Fruit fly (Drosophila melanogaster) whole organism, embryonic: ENCODE results near the gene MTF-1.

ENCODE experiments used
- Aef1 ChIP-seq: fragments of 200-800 bp; sonication (Bioruptor generic); IDR thresholded peaks from 3 replicates; pipeline ENCODE4 v1.3.6; 2022; ENCODE audit warnings: missing biosample characterization, missing genetic modification characterization
- Atf6 ChIP-seq: fragments of 200-800 bp; sonication (Bioruptor generic); IDR thresholded peaks from 2 replicates; pipeline ENCODE4 v1.3.6; 2022; ENCODE audit warnings: missing biosample characterization, missing genetic modification characterization
- Bgb ChIP-seq: fragments of 200-800 bp; sonication (Bioruptor generic); IDR thresholded peaks from 2 replicates; pipeline ENCODE4 v1.3.6; 2022; ENCODE audit warnings: missing biosample characterization, missing genetic modification characterization; ENCODE audit not compliant: partially characterized antibody
- CG10543 ChIP-seq: fragments of 200-800 bp; sonication (Bioruptor generic); optimal IDR thresholded peaks from 3 replicates; lab custom pipeline; 2017; ENCODE audit warnings: missing biosample characterization, mild to moderate bottlenecking, missing genetic modification characterization, moderate library complexity
- CG10654 ChIP-seq: fragments of 200-800 bp; sonication (Bioruptor generic); optimal IDR thresholded peaks from 2 replicates; lab custom pipeline; 2016; ENCODE audit warnings: missing biosample characterization, missing genetic modification characterization
- CG11085 ChIP-seq: fragments of 200-800 bp; sonication (Bioruptor generic); IDR thresholded peaks from 2 replicates; pipeline ENCODE4 v1.3.6; 2022; ENCODE audit warnings: missing biosample characterization, missing genetic modification characterization
- CG15479 ChIP-seq: fragments of 200-800 bp; sonication (Bioruptor generic); optimal IDR thresholded peaks from 3 replicates; lab custom pipeline; 2019; ENCODE audit warnings: missing biosample characterization, mild to moderate bottlenecking, missing genetic modification characterization, moderate library complexity
- CG16813 ChIP-seq: fragments of 200-800 bp; sonication (Bioruptor generic); IDR thresholded peaks from 3 replicates; pipeline ENCODE4 v1.3.6; 2022; ENCODE audit warnings: missing biosample characterization, missing genetic modification characterization; ENCODE audit not compliant: partially characterized antibody
- CG17385 ChIP-seq: fragments of 200-800 bp; sonication (Bioruptor generic); optimal IDR thresholded peaks from 3 replicates; lab custom pipeline; 2018; ENCODE audit warnings: missing biosample characterization, mild to moderate bottlenecking, missing genetic modification characterization
- CG17568 ChIP-seq: fragments of 200-800 bp; sonication (Bioruptor generic); optimal IDR thresholded peaks from 2 replicates; lab custom pipeline; 2018; ENCODE audit warnings: missing biosample characterization, mild to moderate bottlenecking, missing genetic modification characterization, moderate library complexity
- CG18476 ChIP-seq: fragments of 200-800 bp; sonication (Bioruptor generic); optimal IDR thresholded peaks from 2 replicates; lab custom pipeline; 2016; ENCODE audit warnings: missing biosample characterization, mild to moderate bottlenecking, missing genetic modification characterization
- CG2199 ChIP-seq: fragments of 200-800 bp; sonication (Bioruptor generic); IDR thresholded peaks from 3 replicates; pipeline ENCODE4 v1.3.6; 2022; ENCODE audit warnings: missing biosample characterization, missing genetic modification characterization
- CG2889 ChIP-seq: fragments of 200-800 bp; sonication (Bioruptor generic); IDR thresholded peaks from 3 replicates; pipeline ENCODE4 v1.3.6; 2022; ENCODE audit warnings: missing biosample characterization, missing genetic modification characterization
- CG32532 ChIP-seq: fragments of 200-800 bp; sonication (Bioruptor generic); IDR thresholded peaks from 2 replicates; pipeline ENCODE4 v1.3.6; 2022; ENCODE audit warnings: missing biosample characterization, missing genetic modification characterization
- CG4282 ChIP-seq: fragments of 200-800 bp; sonication (Bioruptor generic); optimal IDR thresholded peaks from 2 replicates; lab custom pipeline; 2016; ENCODE audit warnings: missing biosample characterization, missing genetic modification characterization
- CG5245 ChIP-seq: fragments of 200-800 bp; sonication (Bioruptor generic); optimal IDR thresholded peaks from 3 replicates; lab custom pipeline; 2016; ENCODE audit warnings: missing biosample characterization, missing genetic modification characterization
- CG9727 ChIP-seq: fragments of 200-800 bp; sonication (Bioruptor generic); optimal IDR thresholded peaks from 3 replicates; lab custom pipeline; 2017; ENCODE audit warnings: missing biosample characterization, mild to moderate bottlenecking, missing genetic modification characterization
- CoRest ChIP-seq: fragments of 200-800 bp; sonication (Bioruptor generic); optimal IDR thresholded peaks from 3 replicates; lab custom pipeline; 2018; ENCODE audit warnings: missing biosample characterization, mild to moderate bottlenecking, missing genetic modification characterization, moderate library complexity
- D19B ChIP-seq: fragments of 200-800 bp; sonication (Bioruptor generic); optimal IDR thresholded peaks from 2 replicates; lab custom pipeline; 2017; ENCODE audit warnings: missing biosample characterization, mild to moderate bottlenecking, missing genetic modification characterization
- Dbx ChIP-seq: fragments of 200-800 bp; sonication (Bioruptor generic); IDR thresholded peaks from 3 replicates; pipeline ENCODE4 v1.3.6; 2022; ENCODE audit warnings: missing biosample characterization, missing genetic modification characterization
- H2.0 ChIP-seq: fragments of 200-800 bp; sonication (Bioruptor generic); IDR thresholded peaks from 2 replicates; pipeline ENCODE4 v1.3.6; 2022; ENCODE audit warnings: missing biosample characterization, missing genetic modification characterization
- abd-A ChIP-seq: fragments of 200-800 bp; sonication (Bioruptor generic); optimal IDR thresholded peaks from 3 replicates; lab custom pipeline; 2019; ENCODE audit warnings: missing biosample characterization, mild to moderate bottlenecking, missing genetic modification characterization, moderate library complexity
- amos ChIP-seq: fragments of 200-800 bp; sonication (Bioruptor generic); IDR thresholded peaks from 2 replicates; pipeline ENCODE4 v1.3.6; 2022; ENCODE audit warnings: missing biosample characterization, missing genetic modification characterization; ENCODE audit not compliant: partially characterized antibody
- ap ChIP-seq: fragments of 200-800 bp; sonication (Bioruptor generic); IDR thresholded peaks from 2 replicates; pipeline ENCODE4 v1.3.6; 2022; ENCODE audit warnings: missing biosample characterization, missing genetic modification characterization
- br ChIP-seq: fragments of >200 bp; optimal IDR thresholded peaks from 2 replicates; lab custom pipeline; 2017
- btn ChIP-seq: fragments of 200-800 bp; sonication (Bioruptor generic); optimal IDR thresholded peaks from 2 replicates; lab custom pipeline; 2016; ENCODE audit warnings: missing biosample characterization, missing genetic modification characterization
- chif ChIP-seq, 2 experiments: fragments of 200-800 bp; sonication (Bioruptor generic); optimal IDR thresholded peaks; 3 replicates each; lab custom pipeline; 2016; ENCODE audit warnings: missing biosample characterization in 2 of 2, missing genetic modification characterization in 2 of 2
- crp ChIP-seq, 2 experiments: fragments of 200-800 bp; sonication (Bioruptor generic); optimal IDR thresholded peaks; 2 replicates in 1 of 2; 3 replicates in 1 of 2; lab custom pipeline; 2017; ENCODE audit warnings: missing biosample characterization in 2 of 2, missing genetic modification characterization in 2 of 2, mild to moderate bottlenecking in 1 of 2, moderate library complexity in 1 of 2
- dan ChIP-seq: fragments of 200-800 bp; sonication (Bioruptor generic); IDR thresholded peaks from 2 replicates; pipeline ENCODE4 v1.3.6; 2022; ENCODE audit warnings: missing biosample characterization, missing genetic modification characterization
- dysf ChIP-seq: fragments of 200-800 bp; sonication (Bioruptor generic); IDR thresholded peaks from 3 replicates; pipeline ENCODE4 v1.3.6; 2022; ENCODE audit warnings: missing biosample characterization, missing genetic modification characterization
- ems ChIP-seq: fragments of 200-800 bp; sonication (Bioruptor generic); optimal IDR thresholded peaks from 3 replicates; lab custom pipeline; 2016; ENCODE audit warnings: missing biosample characterization, missing genetic modification characterization
- grau ChIP-seq: fragments of 200-800 bp; optimal IDR thresholded peaks from 3 replicates; lab custom pipeline; 2019; ENCODE audit warnings: missing biosample characterization, mild to moderate bottlenecking, missing genetic modification characterization, moderate library complexity
- gro ChIP-seq: fragments of 200-800 bp; sonication (Bioruptor generic); optimal IDR thresholded peaks from 2 replicates; lab custom pipeline; 2016; ENCODE audit warnings: missing biosample characterization, missing genetic modification characterization
- gt ChIP-seq: fragments of 200-800 bp; sonication (Bioruptor generic); IDR thresholded peaks from 2 replicates; pipeline ENCODE4 v1.3.6; 2022; ENCODE audit warnings: missing biosample characterization, missing genetic modification characterization
- hkb ChIP-seq, 2 experiments: fragments of 200-800 bp in 1 of 2; fragments of >200 bp in 1 of 2; sonication (Bioruptor generic) in 1 of 2; IDR thresholded peaks in 1 of 2; optimal IDR thresholded peaks in 1 of 2; 2 replicates each; pipeline versions ENCODE4 v1.3.6 to Lab custom; 2017 to 2022; ENCODE audit warnings: missing biosample characterization in 1 of 2, missing genetic modification characterization in 1 of 2
- insv ChIP-seq, 2 experiments: fragments of 200-800 bp; sonication (Bioruptor generic); optimal IDR thresholded peaks; 3 replicates each; lab custom pipeline; 2016 to 2018; ENCODE audit warnings: missing biosample characterization in 2 of 2, missing genetic modification characterization in 2 of 2
- jing ChIP-seq: fragments of 200-800 bp; sonication (Bioruptor generic); optimal IDR thresholded peaks from 2 replicates; lab custom pipeline; 2018; ENCODE audit warnings: missing biosample characterization, mild to moderate bottlenecking, missing genetic modification characterization
- jumu ChIP-seq: fragments of 200-800 bp; sonication (Bioruptor generic); optimal IDR thresholded peaks from 3 replicates; lab custom pipeline; 2016; ENCODE audit warnings: missing biosample characterization, missing genetic modification characterization
- kni ChIP-seq: fragments of 200-800 bp; sonication (Bioruptor generic); optimal IDR thresholded peaks from 3 replicates; lab custom pipeline; 2017; ENCODE audit warnings: mild to moderate bottlenecking, missing biosample characterization, missing genetic modification reagents, missing genetic modification characterization
- mld ChIP-seq: fragments of 200-800 bp; sonication (Bioruptor generic); IDR thresholded peaks from 3 replicates; pipeline ENCODE4 v1.3.6; 2022; ENCODE audit warnings: missing biosample characterization, missing genetic modification characterization; ENCODE audit not compliant: partially characterized antibody
- pho ChIP-seq: fragments of 200-800 bp; sonication (Bioruptor generic); optimal IDR thresholded peaks from 2 replicates; lab custom pipeline; 2016; ENCODE audit warnings: missing biosample characterization, missing genetic modification characterization
- pzg ChIP-seq: fragments of 200-800 bp; sonication (Bioruptor generic); optimal IDR thresholded peaks from 3 replicates; lab custom pipeline; 2018; ENCODE audit warnings: missing biosample characterization, mild to moderate bottlenecking, missing genetic modification characterization, moderate library complexity
- ranshi ChIP-seq: fragments of 200-800 bp; sonication (Bioruptor generic); IDR thresholded peaks from 2 replicates; pipeline ENCODE4 v1.3.6; 2022; ENCODE audit warnings: missing biosample characterization, missing genetic modification characterization
- sc ChIP-seq, 3 experiments: fragments of >200 bp in 2 of 3; fragments of 200-800 bp in 1 of 3; sonication (Bioruptor generic) in 1 of 3; optimal IDR thresholded peaks; 2 replicates in 2 of 3; 3 replicates in 1 of 3; lab custom pipeline; 2017; ENCODE audit warnings: mild to moderate bottlenecking in 1 of 3, missing biosample characterization in 1 of 3, missing genetic modification characterization in 1 of 3, missing genetic modification reagents in 1 of 3
- sens-2 ChIP-seq: fragments of 200-800 bp; sonication (Bioruptor generic); IDR thresholded peaks from 2 replicates; pipeline ENCODE4 v1.3.6; 2022; ENCODE audit warnings: missing biosample characterization, missing genetic modification characterization
- slou ChIP-seq: fragments of 200-800 bp; sonication (Bioruptor generic); optimal IDR thresholded peaks from 3 replicates; lab custom pipeline; 2016; ENCODE audit warnings: missing biosample characterization, missing genetic modification characterization
- sna ChIP-seq: fragments of 200-800 bp; sonication (Bioruptor generic); IDR thresholded peaks from 2 replicates; pipeline ENCODE4 v1.3.6; 2022; ENCODE audit warnings: missing biosample characterization, missing genetic modification characterization; ENCODE audit not compliant: partially characterized antibody
- wdn ChIP-seq: fragments of 200-800 bp; sonication (Bioruptor generic); IDR thresholded peaks from 2 replicates; pipeline ENCODE4 v1.3.6; 2022; ENCODE audit warnings: missing biosample characterization, missing genetic modification characterization

Gene MTF-1

dm6 chr3L:9383345-9384075, 46.6 kb upstream of the MTF-1 start, which contains the start of gene Hsp27 (continued):
- TF ChIP-seq grau (peak; percentile 97), sens-2 (GFP tag; lab: Robert Waterston, UW) (peak; percentile 97), sc (optimal IDR thresholded peaks at IDR 0.05; lab: Kevin White, UChicago) (no peak), sc (GFP tag; optimal IDR thresholded peaks at IDR 0.05; lab: Kevin White, UChicago) (peak; percentile 98), CG32532 (GFP tag; lab: Robert Waterston, UW) (peak; percentile 99), pho (GFP tag; lab: Kevin White, UChicago) (peak; percentile 84), CG9727 (GFP tag; lab: Kevin White, UChicago) (peak; percentile 96), Bgb (GFP tag; lab: Robert Waterston, UW) (no peak), gt (GFP tag; lab: Robert Waterston, UW) (peak; percentile 97), H2.0 (GFP tag; lab: Robert Waterston, UW) (peak; percentile 98), dan (peak; percentile 94), Aef1 (GFP tag; lab: Robert Waterston, UW) (peak; percentile 98), ems (peak; percentile 99), mld (GFP tag; lab: Robert Waterston, UW) (no peak), amos (GFP tag; lab: Robert Waterston, UW) (no peak; the same call in 1 of the 2 replicates), CoRest (tag; lab: Kevin White, UChicago) (peak; percentile 97), jing (GFP tag; lab: Kevin White, UChicago) (peak; percentile 96), CG10543 (peak; percentile 74), D19B (GFP tag; lab: Kevin White, UChicago) (peak; percentile 90), CG10654 (GFP tag; lab: Kevin White, UChicago) (peak; percentile 98), hkb (optimal IDR thresholded peaks at IDR 0.05; lab: Kevin White, UChicago) (no peak), hkb (GFP tag; IDR thresholded peaks at IDR 0.05; lab: Robert Waterston, UW) (peak; percentile 99), jumu (GFP tag; lab: Kevin White, UChicago) (peak; percentile 96), CG17568 (GFP tag; lab: Kevin White, UChicago) (peak; percentile 96), CG15479 (no peak), slou (GFP tag; lab: Kevin White, UChicago) (peak; percentile 97), Atf6 (GFP tag; lab: Robert Waterston, UW) (peak; percentile 97), gro (peak; percentile 96), kni (GFP tag; lab: Kevin White, UChicago) (no peak), pzg (GFP tag; lab: Kevin White, UChicago) (peak; percentile 25), btn (GFP tag; lab: Kevin White, UChicago) (peak; percentile 94), wdn (peak; percentile 96), br (lab: Kevin White, UChicago) (no peak), CG2889 (GFP tag; lab: Robert Waterston, UW) (peak; percentile 94), sna (GFP tag; lab: Robert Waterston, UW) (no peak), CG2199 (GFP tag; lab: Robert Waterston, UW) (peak; percentile 99), ranshi (GFP tag; lab: Robert Waterston, UW) (peak; percentile 99), abd-A (tag; lab: Kevin White, UChicago) (peak; percentile 64), CG18476 (peak; percentile 98), CG4282 (GFP tag; lab: Kevin White, UChicago) (peak; percentile 62), ap (GFP tag; lab: Robert Waterston, UW) (peak; percentile 95), CG16813 (no peak), CG5245 (peak; percentile 99), chif (GFP tag; optimal IDR thresholded peaks at IDR 0.05; lab: Kevin White, UChicago) (peak; percentile 88 to 92), CG17385 (GFP tag; lab: Kevin White, UChicago) (peak; percentile 94), CG11085 (peak; percentile 97), insv (GFP tag; optimal IDR thresholded peaks at IDR 0.05; lab: Kevin White, UChicago) (peak in 1 of 2 experiments; percentile 27), dysf (GFP tag; lab: Robert Waterston, UW) (peak; percentile 99), crp (GFP tag; optimal IDR thresholded peaks at IDR 0.05; lab: Kevin White, UChicago) (peak; percentile 4 to 66), Dbx (GFP tag; lab: Robert Waterston, UW) (peak; percentile 97)
